Fruit fly (Drosophila melanogaster): ENCODE results near the gene CG42598.

DNA sequence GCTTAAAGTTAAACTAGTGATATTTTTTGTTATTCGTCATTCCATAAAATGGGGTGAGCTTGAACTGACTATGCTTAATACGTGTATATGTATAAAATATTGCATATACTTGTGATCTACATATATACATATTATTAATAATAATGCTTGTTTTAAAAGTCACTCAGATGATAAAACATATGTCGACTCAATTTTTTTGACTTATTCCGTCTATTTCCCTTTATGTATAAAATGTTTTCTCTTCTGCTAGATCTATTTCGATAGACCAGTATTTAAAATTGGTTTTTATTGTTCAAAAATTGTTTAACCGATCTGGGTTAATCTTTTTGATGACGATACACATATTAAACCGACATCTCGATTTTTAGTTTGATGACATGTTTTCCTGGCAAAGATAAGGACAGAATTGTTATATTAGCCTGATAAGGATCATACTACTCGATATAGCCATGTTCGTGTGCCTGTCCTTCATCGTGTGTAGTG lies at the start of gene CG42598:
- TF ChIP-seq CG33017 (tag; optimal IDR thresholded peaks at IDR 0.05): no peak
- no peak for TF ChIP-seq Hr96 (GFP tag; optimal IDR thresholded peaks at IDR 0.05)
- no peak for TF ChIP-seq CG1620 (GFP tag; optimal IDR thresholded peaks at IDR 0.05)
- TF ChIP-seq kay (GFP tag; ENCODE audit: borderline replicate concordance): no peak
- TF ChIP-seq tj (GFP tag; optimal IDR thresholded peaks at IDR 0.05): no peak
- no peak for TF ChIP-seq cnc (optimal IDR thresholded peaks at IDR 0.05)
- no peak for TF ChIP-seq CG12768 (GFP tag; optimal IDR thresholded peaks at IDR 0.05)
- no peak for TF ChIP-seq CG5204 (GFP tag; optimal IDR thresholded peaks at IDR 0.05)
- no peak for TF ChIP-seq bab1 (GFP tag; optimal IDR thresholded peaks at IDR 0.05)
- no peak for TF ChIP-seq toe (GFP tag; optimal IDR thresholded peaks at IDR 0.05)

All from whole organism, adult.